Worm (Caenorhabditis elegans) whole organism, early embryonic: ENCODE data around the gene mig-39.

Experiments
- F13C5.2 ChIP-seq: sonication (generic microtip); optimal IDR thresholded peaks from 2 replicates; lab custom pipeline; 2017; ENCODE audit warnings: mild to moderate bottlenecking, missing genetic modification characterization, inconsistent platforms, missing compliant biosample characterization
- aly-1 ChIP-seq: sonication (generic microtip); optimal IDR thresholded peaks from 2 replicates; lab custom pipeline; 2016; ENCODE audit warnings: missing genetic modification characterization, missing compliant biosample characterization
- ama-1 ChIP-seq: fragments of 150-350 bp; optimal IDR thresholded peaks from 2 replicates; lab custom pipeline; 2014
- ceh-13 ChIP-seq: fragments of 200-800 bp; sonication (Bioruptor generic); optimal IDR thresholded peaks from 2 replicates; lab custom pipeline; 2018; ENCODE audit warnings: mild to moderate bottlenecking, missing genetic modification characterization, missing compliant biosample characterization
- ceh-36 ChIP-seq: sonication (generic microtip); optimal IDR thresholded peaks from 2 replicates; lab custom pipeline; 2016; ENCODE audit warnings: missing genetic modification characterization, inconsistent platforms, missing compliant biosample characterization
- ets-7 ChIP-seq: sonication (generic microtip); optimal IDR thresholded peaks from 2 replicates; lab custom pipeline; 2016; ENCODE audit warnings: missing genotype, missing genetic modification characterization, missing compliant biosample characterization
- flt-1 ChIP-seq: fragments of 200-800 bp; sonication (Bioruptor generic); IDR thresholded peaks from 2 replicates; pipeline ENCODE4 v1.3.6; 2022; ENCODE audit warnings: missing genetic modification characterization, missing compliant biosample characterization
- hmbx-1 ChIP-seq: sonication (generic microtip); optimal IDR thresholded peaks from 2 replicates; lab custom pipeline; 2016; ENCODE audit warnings: mild to moderate bottlenecking, missing genetic modification characterization, missing compliant biosample characterization
- hmg-4 ChIP-seq: fragments of 200-800 bp; sonication (Bioruptor generic); optimal IDR thresholded peaks from 2 replicates; lab custom pipeline; 2018; ENCODE audit warnings: mild to moderate bottlenecking, missing genetic modification characterization, missing compliant biosample characterization
- hnd-1 ChIP-seq: sonication (generic microtip); optimal IDR thresholded peaks from 2 replicates; lab custom pipeline; 2016; ENCODE audit warnings: missing genetic modification characterization, missing compliant biosample characterization
- pes-1 ChIP-seq: fragments of 200-800 bp; sonication (Bioruptor generic); IDR thresholded peaks from 2 replicates; pipeline ENCODE4 v1.3.6; 2022; ENCODE audit warnings: missing genetic modification reagents, missing genetic modification characterization, missing compliant biosample characterization
- scrt-1 ChIP-seq: fragments of 200-800 bp; sonication (Bioruptor generic); IDR thresholded peaks from 2 replicates; pipeline ENCODE4 v1.3.6; 2022; ENCODE audit warnings: missing genetic modification characterization, missing compliant biosample characterization
- sea-1 ChIP-seq: fragments of 200-800 bp; sonication (Bioruptor generic); conservative IDR thresholded peaks from 2 replicates; pipeline ENCODE4 v1.3.6; 2022; ENCODE audit warnings: missing genetic modification characterization, missing compliant biosample characterization
- tbx-11 ChIP-seq: fragments of 200-800 bp; sonication (Bioruptor generic); IDR thresholded peaks from 2 replicates; pipeline ENCODE4 v1.3.6; 2022; ENCODE audit warnings: missing genetic modification characterization, missing compliant biosample characterization
- tbx-37 ChIP-seq: fragments of 200-800 bp; sonication (Bioruptor generic); conservative IDR thresholded peaks from 2 replicates; pipeline ENCODE4 v1.3.6; 2022; ENCODE audit warnings: missing genetic modification reagents, missing genetic modification characterization, missing compliant biosample characterization
- tra-4 ChIP-seq: sonication (generic microtip); optimal IDR thresholded peaks from 2 replicates; lab custom pipeline; 2017; ENCODE audit warnings: missing genetic modification characterization, missing compliant biosample characterization

mig-39 gene

DNA sequence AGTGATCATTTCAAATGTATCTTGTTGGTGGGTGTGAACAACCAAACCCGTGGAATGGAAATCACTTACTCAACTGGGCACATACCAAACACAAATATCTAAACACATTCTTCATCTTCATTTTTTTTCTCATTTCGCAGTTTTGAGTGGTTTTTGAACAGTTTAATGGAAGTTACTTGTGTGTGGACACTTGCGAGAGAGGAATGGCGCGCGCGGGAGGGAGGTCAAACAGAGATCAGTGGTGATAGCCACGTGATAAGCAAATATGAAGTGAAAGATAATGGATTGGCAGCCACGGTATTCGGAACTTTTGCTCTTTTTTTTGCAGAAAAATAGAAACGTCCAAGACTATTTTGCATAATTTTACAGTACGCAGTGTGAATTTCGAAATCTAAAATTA is 53.8 kb downstream of the mig-39 start:
- no peak for TF ChIP-seq hmbx-1
- no peak for TF ChIP-seq tbx-37 (GFP tag; lab: Robert Waterston, UW)
- TF ChIP-seq hmg-4 (GFP tag; lab: Kevin White, UChicago): no peak
- no peak for TF ChIP-seq ceh-36 (tag; lab: Kevin White, UChicago)
- no peak for TF ChIP-seq scrt-1
- TF ChIP-seq tbx-11: no peak
- TF ChIP-seq ceh-13: no peak
- TF ChIP-seq sea-1 (GFP tag; lab: Robert Waterston, UW): no peak
- TF ChIP-seq tra-4 (tag; lab: Kevin White, UChicago): no peak
- no peak for TF ChIP-seq F13C5.2 (tag; lab: Kevin White, UChicago)
- TF ChIP-seq pes-1 (GFP tag; lab: Robert Waterston, UW): no peak
- no peak for TF ChIP-seq ama-1 (lab: Kevin White, UChicago)
- TF ChIP-seq ets-7 (tag; lab: Kevin White, UChicago): no peak
- no peak for TF ChIP-seq flt-1
- no peak for TF ChIP-seq aly-1 (tag; lab: Kevin White, UChicago)
- TF ChIP-seq hnd-1 (tag; lab: Kevin White, UChicago): no peak

ce11 chrIII:8521654-8522392 is 55.0 kb downstream of the mig-39 start:
- no peak for TF ChIP-seq F13C5.2 (tag; lab: Kevin White, UChicago)
- no peak for TF ChIP-seq ceh-36 (tag; lab: Kevin White, UChicago)
- TF ChIP-seq pes-1 (GFP tag; lab: Robert Waterston, UW): no peak
- no peak for TF ChIP-seq hnd-1 (tag; lab: Kevin White, UChicago)
- TF ChIP-seq ets-7 (tag; lab: Kevin White, UChicago): no peak
- no peak for TF ChIP-seq scrt-1
- no peak for TF ChIP-seq flt-1
- no peak for TF ChIP-seq tra-4 (tag; lab: Kevin White, UChicago)
- no peak for TF ChIP-seq ama-1 (lab: Kevin White, UChicago)

ce11 chrIII:8524773-8525172 is 57.9 kb downstream of the mig-39 start, which contains the start of gene idpp-15:
Gene idpp-15, plus strand, starts transcription at chrIII:8525073.
- TF ChIP-seq hmbx-1 (no peak), tra-4 (tag; lab: Kevin White, UChicago) (no peak), hmg-4 (GFP tag; lab: Kevin White, UChicago) (no peak)
